Fruit fly (Drosophila melanogaster): ENCODE measurements around the gene CG31288.
A peak's percentile ranks its signal among the peaks of the same experiment; 100 is the strongest.

Gene CG31288

DNA sequence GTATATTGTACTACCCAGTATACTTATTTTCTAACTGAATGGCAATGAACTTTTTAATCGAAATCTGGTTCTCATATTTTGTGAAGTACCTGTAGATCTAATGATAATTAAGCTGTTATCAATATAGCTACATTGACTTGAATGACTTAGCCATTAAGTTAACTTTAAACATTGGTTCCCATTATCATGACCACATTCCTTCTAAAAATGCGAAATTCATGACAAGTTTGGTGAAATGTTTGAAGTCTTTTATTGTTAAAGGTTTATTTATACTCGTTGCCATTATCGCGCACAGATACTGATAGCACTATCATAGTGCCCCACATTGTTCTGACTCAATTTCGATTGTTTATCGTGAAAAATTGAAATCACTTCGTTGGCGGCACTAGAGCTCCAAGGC lies 21.5 kb upstream of the CG31288 start:
- TF ChIP-seq Hr96 (GFP tag; optimal IDR thresholded peaks at IDR 0.05) (no peak), CG14711 (tag; optimal IDR thresholded peaks at IDR 0.05) (no peak), CG1620 (GFP tag; optimal IDR thresholded peaks at IDR 0.05) (no peak), toe (GFP tag; optimal IDR thresholded peaks at IDR 0.05) (no peak), CG7101 (tag; optimal IDR thresholded peaks at IDR 0.05) (no peak), CG5204 (GFP tag; optimal IDR thresholded peaks at IDR 0.05) (no peak), ovo (GFP tag; optimal IDR thresholded peaks at IDR 0.05) (no peak), bab1 (GFP tag; optimal IDR thresholded peaks at IDR 0.05) (no peak), CG7045 (GFP tag; optimal IDR thresholded peaks at IDR 0.05) (no peak), kay (GFP tag; ENCODE audit: borderline replicate concordance) (no peak), cnc (optimal IDR thresholded peaks at IDR 0.05) (no peak), CG11617 (GFP tag; optimal IDR thresholded peaks at IDR 0.05) (no peak), pad (GFP tag; optimal IDR thresholded peaks at IDR 0.05) (no peak), CG12768 (GFP tag; optimal IDR thresholded peaks at IDR 0.05) (no peak)

DNA sequence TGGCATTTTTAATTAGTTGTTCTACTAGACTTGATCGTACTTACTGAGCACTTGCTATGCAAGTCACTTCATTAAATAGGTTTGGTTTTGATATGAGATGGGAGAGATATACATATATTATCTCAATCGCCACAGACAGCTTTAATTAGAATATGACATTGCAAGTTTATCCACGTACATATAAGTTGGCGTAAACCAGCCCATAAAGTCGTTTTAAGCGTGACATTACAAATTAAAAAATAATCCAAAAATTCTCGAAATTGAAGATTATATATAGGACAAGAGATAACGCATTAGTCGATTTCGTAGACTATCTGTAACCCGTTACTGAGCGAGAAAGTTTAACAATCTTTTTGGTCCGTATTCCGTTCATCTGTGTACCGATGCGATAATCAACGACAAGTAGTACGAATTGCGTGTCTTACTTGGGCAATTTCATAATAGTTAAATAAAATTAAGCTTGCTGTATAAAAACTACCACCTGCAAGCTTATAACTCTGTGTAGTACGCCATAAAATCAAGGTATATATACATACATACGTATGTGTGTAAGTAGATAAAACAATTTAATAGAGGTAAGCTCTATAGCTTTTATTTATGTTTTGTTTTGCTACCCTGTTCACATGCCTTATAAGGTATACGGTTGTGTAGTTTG lies 20.8 kb upstream of the CG31288 start, which contains the start of gene CG10560:
Gene CG10560, minus strand, starts transcription at position 51 of the 655 bp plus-strand sequence.
- TF ChIP-seq CG33017 (tag; optimal IDR thresholded peaks at IDR 0.05) (no peak), kay (GFP tag; ENCODE audit: borderline replicate concordance) (peak; percentile 74), Mnt (GFP tag; optimal IDR thresholded peaks at IDR 0.05) (no peak), CG11617 (GFP tag; optimal IDR thresholded peaks at IDR 0.05) (no peak), cic (GFP tag; optimal IDR thresholded peaks at IDR 0.05) (peak; percentile 27), toe (GFP tag; optimal IDR thresholded peaks at IDR 0.05) (no peak), pad (GFP tag; optimal IDR thresholded peaks at IDR 0.05) (no peak), CG1620 (GFP tag; optimal IDR thresholded peaks at IDR 0.05) (no peak), Crg-1 (GFP tag; optimal IDR thresholded peaks at IDR 0.05) (no peak), cnc (optimal IDR thresholded peaks at IDR 0.05) (peak; percentile 19 to 51), CG7101 (tag; optimal IDR thresholded peaks at IDR 0.05) (no peak)

DNA sequence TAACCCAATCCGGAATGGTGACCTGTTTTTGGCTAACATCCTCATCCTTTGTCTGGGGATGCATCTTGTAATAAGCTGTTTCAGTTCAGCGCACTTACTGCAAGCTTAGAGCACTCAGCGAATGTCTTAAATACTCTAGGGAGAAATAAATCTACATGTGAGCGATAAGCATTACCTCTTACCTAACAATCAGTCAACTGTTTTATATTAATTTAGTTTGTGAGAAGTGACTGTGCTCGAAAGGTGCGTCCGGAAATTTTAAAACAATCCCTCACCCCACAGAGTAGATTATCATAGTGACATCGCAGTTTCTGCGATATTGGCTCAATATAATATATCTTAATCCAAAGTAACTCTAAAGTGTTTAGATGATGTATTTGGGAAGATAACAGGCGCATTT lies 18.7 kb upstream of the CG31288 start, which contains the start of gene CG10553:
Gene CG10553, minus strand, starts transcription at position 101 of the 400 bp plus-strand sequence.
- TF ChIP-seq CG7045 (GFP tag; optimal IDR thresholded peaks at IDR 0.05) (no peak), CG11617 (GFP tag; optimal IDR thresholded peaks at IDR 0.05) (no peak), CG33017 (tag; optimal IDR thresholded peaks at IDR 0.05) (no peak), Hr96 (GFP tag; optimal IDR thresholded peaks at IDR 0.05) (no peak), CG14711 (tag; optimal IDR thresholded peaks at IDR 0.05) (no peak), ovo (GFP tag; optimal IDR thresholded peaks at IDR 0.05) (no peak), kay (GFP tag; ENCODE audit: borderline replicate concordance) (no peak), CG1620 (GFP tag; optimal IDR thresholded peaks at IDR 0.05) (no peak), Crg-1 (GFP tag; optimal IDR thresholded peaks at IDR 0.05) (no peak), cnc (optimal IDR thresholded peaks at IDR 0.05) (no peak), CG5204 (GFP tag; optimal IDR thresholded peaks at IDR 0.05) (no peak), pad (GFP tag; optimal IDR thresholded peaks at IDR 0.05) (no peak), toe (GFP tag; optimal IDR thresholded peaks at IDR 0.05) (no peak), cic (GFP tag; optimal IDR thresholded peaks at IDR 0.05) (no peak), tj (GFP tag; optimal IDR thresholded peaks at IDR 0.05) (no peak), bab1 (GFP tag; optimal IDR thresholded peaks at IDR 0.05) (no peak), CG7101 (tag; optimal IDR thresholded peaks at IDR 0.05) (no peak), Clk (GFP tag; optimal IDR thresholded peaks at IDR 0.05) (no peak), CG12768 (GFP tag; optimal IDR thresholded peaks at IDR 0.05) (no peak), Mnt (GFP tag; optimal IDR thresholded peaks at IDR 0.05) (no peak)

DNA sequence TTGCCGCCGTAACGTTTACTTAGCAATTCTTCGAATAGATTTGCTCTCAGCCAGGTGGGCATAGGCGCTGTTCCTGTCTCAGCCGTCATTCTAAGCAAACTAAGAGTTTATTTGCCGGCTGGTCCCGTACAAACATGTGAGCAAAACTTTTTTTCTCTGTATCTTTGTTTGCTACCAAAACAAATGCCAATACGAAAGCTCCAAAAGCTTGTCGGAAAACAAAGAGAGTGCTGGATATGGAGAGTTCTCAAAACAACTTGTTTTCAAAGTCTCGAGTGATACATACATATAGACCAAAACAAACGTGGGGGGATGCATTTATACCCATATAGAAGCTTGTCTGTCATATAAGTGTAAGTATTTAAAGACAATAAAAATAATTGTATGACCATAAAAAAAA lies 16.7 kb upstream of the CG31288 start, which contains the start of gene CG10559:
Gene CG10559, minus strand, starts transcription at position 101 of the 400 bp plus-strand sequence.
- TF ChIP-seq tj (GFP tag; optimal IDR thresholded peaks at IDR 0.05) (no peak), kay (GFP tag; ENCODE audit: borderline replicate concordance) (peak; percentile 73), cic (GFP tag; optimal IDR thresholded peaks at IDR 0.05) (peak; percentile 20), CG14711 (tag; optimal IDR thresholded peaks at IDR 0.05) (no peak), bab1 (GFP tag; optimal IDR thresholded peaks at IDR 0.05) (no peak), pad (GFP tag; optimal IDR thresholded peaks at IDR 0.05) (no peak), toe (GFP tag; optimal IDR thresholded peaks at IDR 0.05) (no peak)

dm6 chr3R:25313771-25314170 lies 14.4 kb upstream of the CG31288 start, which contains the start of gene CG31087:
Gene CG31087, minus strand, starts transcription at chr3R:25313833.
- TF ChIP-seq cic (GFP tag; optimal IDR thresholded peaks at IDR 0.05) = peak; percentile 63
- TF ChIP-seq CG12768 (GFP tag; optimal IDR thresholded peaks at IDR 0.05) = no peak

DNA sequence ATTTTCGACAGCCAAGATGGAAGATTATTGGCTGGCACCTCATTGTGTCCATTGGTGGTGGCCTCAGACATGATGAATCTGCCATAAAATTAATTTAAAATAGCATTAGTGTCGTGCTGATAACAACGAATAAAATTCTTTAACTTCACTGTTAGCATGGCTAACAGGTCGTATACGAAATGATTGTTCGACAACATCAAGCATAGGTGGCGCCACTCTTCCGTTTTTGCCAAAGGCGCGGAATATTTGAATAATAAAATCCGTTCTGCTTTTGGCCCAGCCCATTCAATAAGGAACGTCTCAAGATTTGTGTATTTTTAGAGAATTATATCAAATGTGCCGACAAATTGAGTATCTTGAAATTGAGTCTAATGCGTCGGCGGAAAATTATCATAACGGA lies 13.2 kb upstream of the CG31288 start:
- TF ChIP-seq CG5204 (GFP tag; optimal IDR thresholded peaks at IDR 0.05) = no peak
- no peak for TF ChIP-seq cic (GFP tag; optimal IDR thresholded peaks at IDR 0.05)
- TF ChIP-seq toe (GFP tag; optimal IDR thresholded peaks at IDR 0.05) = peak; percentile 26
- no peak for TF ChIP-seq kay (GFP tag; ENCODE audit: borderline replicate concordance)
- no peak for TF ChIP-seq Clk (GFP tag; optimal IDR thresholded peaks at IDR 0.05)

DNA sequence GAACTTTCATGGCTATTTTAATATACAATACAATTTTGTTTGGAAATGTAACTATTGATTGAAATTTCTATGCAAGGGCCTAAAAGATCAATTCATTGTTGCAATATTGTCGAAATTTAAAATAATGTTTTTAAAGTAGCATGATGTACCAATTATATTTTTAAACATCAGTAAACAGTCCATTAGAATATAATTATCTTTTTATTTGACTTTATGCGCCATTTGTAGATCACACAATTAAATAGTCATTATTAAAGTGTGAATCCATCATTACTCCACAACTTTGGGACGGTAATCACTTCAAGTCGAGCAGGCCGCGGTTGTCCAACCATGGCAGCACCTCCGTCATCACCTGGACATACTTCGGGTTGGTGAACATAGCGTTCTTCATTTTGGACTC lies 11.5 kb upstream of the CG31288 start, which contains the start of gene CG31099:
Gene CG31099, minus strand, starts transcription at position 101 of the 400 bp plus-strand sequence.
- TF ChIP-seq Crg-1 (GFP tag; optimal IDR thresholded peaks at IDR 0.05) = no peak
- TF ChIP-seq toe (GFP tag; optimal IDR thresholded peaks at IDR 0.05) = no peak
- TF ChIP-seq pad (GFP tag; optimal IDR thresholded peaks at IDR 0.05) = no peak
- TF ChIP-seq bab1 (GFP tag; optimal IDR thresholded peaks at IDR 0.05) = no peak
- TF ChIP-seq kay (GFP tag; ENCODE audit: borderline replicate concordance) = no peak
- no peak for TF ChIP-seq CG14711 (tag; optimal IDR thresholded peaks at IDR 0.05)
- TF ChIP-seq CG1620 (GFP tag; optimal IDR thresholded peaks at IDR 0.05) = no peak
- no peak for TF ChIP-seq CG11617 (GFP tag; optimal IDR thresholded peaks at IDR 0.05)
- TF ChIP-seq CG5204 (GFP tag; optimal IDR thresholded peaks at IDR 0.05) = no peak
- no peak for TF ChIP-seq CG7045 (GFP tag; optimal IDR thresholded peaks at IDR 0.05)
